Worm (Caenorhabditis elegans): Measurements from ENCODE around the gene her-1.

- TF ChIP-seq F49E8.2 (tag; optimal IDR thresholded peaks at IDR 0.05; ENCODE audit: borderline replicate concordance) = no peak
- TF ChIP-seq daf-12 (tag; optimal IDR thresholded peaks at IDR 0.05) = no peak
- TF ChIP-seq madf-5 (GFP tag; IDR thresholded peaks at IDR 0.05) = no peak
- TF ChIP-seq lin-13 (GFP tag; optimal IDR thresholded peaks at IDR 0.05) = no peak
- no peak for TF ChIP-seq ztf-11 (tag; optimal IDR thresholded peaks at IDR 0.05)
- TF ChIP-seq pha-4 (GFP tag; IDR thresholded peaks at IDR 0.05) = no peak
- no peak for TF ChIP-seq pha-4 (tag; optimal IDR thresholded peaks at IDR 0.05)
- no peak for TF ChIP-seq egl-27 (tag; optimal IDR thresholded peaks at IDR 0.05)
Observed at ce11 chrV:9725719-9726118, 28.9 kb downstream of the her-1 start.
